Worm (Caenorhabditis elegans) whole organism, L2 larva: ENCODE measurements around the gene cdt-2.

Source experiments
- R02D3.7 ChIP-seq: fragments of 150-350 bp; optimal IDR thresholded peaks from 2 replicates; lab custom pipeline; 2014; ENCODE audit warnings: missing biosample characterization, missing genetic modification characterization
- blmp-1 ChIP-seq: sonication (generic microtip); optimal IDR thresholded peaks from 2 replicates; lab custom pipeline; 2017; ENCODE audit warnings: missing genetic modification characterization, mild to moderate bottlenecking, missing compliant biosample characterization, antibody characterized with exemption, moderate library complexity; ENCODE audit not compliant: insufficient read depth
- ceh-82 ChIP-seq: fragments of 150-350 bp; optimal IDR thresholded peaks from 2 replicates; lab custom pipeline; 2014; ENCODE audit warnings: missing biosample characterization, missing genetic modification characterization
- elt-1 ChIP-seq: fragments of 150-350 bp; optimal IDR thresholded peaks from 2 replicates; lab custom pipeline; 2014; ENCODE audit warnings: missing biosample characterization, missing genetic modification characterization
- elt-3 ChIP-seq: sonication (generic microtip); optimal IDR thresholded peaks from 2 replicates; lab custom pipeline; 2017; ENCODE audit warnings: missing biosample characterization, missing genetic modification characterization
- lsy-2 ChIP-seq, 2 experiments: fragments of 150-350 bp in 1 of 2; sonication (generic microtip) in 1 of 2; optimal IDR thresholded peaks; 2 replicates each; lab custom pipeline; 2014 to 2017; ENCODE audit warnings: missing biosample characterization in 2 of 2, missing genetic modification characterization in 2 of 2
- mdl-1 ChIP-seq, 2 experiments: fragments of 150-350 bp in 1 of 2; sonication (generic microtip) in 1 of 2; optimal IDR thresholded peaks; 2 replicates each; lab custom pipeline; 2017; ENCODE audit warnings: missing biosample characterization in 2 of 2, missing genetic modification characterization in 2 of 2
- nhr-10 ChIP-seq: sonication (generic microtip); optimal IDR thresholded peaks from 2 replicates; lab custom pipeline; 2017; ENCODE audit warnings: missing biosample characterization, missing genetic modification characterization
- nhr-11 ChIP-seq: fragments of 150-350 bp; optimal IDR thresholded peaks from 2 replicates; lab custom pipeline; 2014; ENCODE audit warnings: missing biosample characterization, missing genetic modification characterization
- unc-39 ChIP-seq: fragments of 150-350 bp; optimal IDR thresholded peaks from 2 replicates; lab custom pipeline; 2014; ENCODE audit warnings: missing biosample characterization, missing genetic modification characterization

- TF ChIP-seq unc-39 (tag; lab: Kevin White, UChicago) (no peak), nhr-10 (tag; lab: Kevin White, UChicago) (no peak), elt-1 (tag; lab: Kevin White, UChicago) (no peak), R02D3.7 (tag; lab: Kevin White, UChicago) (no peak), ceh-82 (tag; lab: Kevin White, UChicago) (no peak), nhr-11 (tag; lab: Kevin White, UChicago) (no peak), blmp-1 (tag; lab: Kevin White, UChicago) (no peak), lsy-2 (tag; optimal IDR thresholded peaks at IDR 0.05; lab: Kevin White, UChicago) (no peak), mdl-1 (tag; optimal IDR thresholded peaks at IDR 0.05; lab: Kevin White, UChicago) (no peak), elt-3 (tag; lab: Kevin White, UChicago) (no peak)
These were observed 35.2 kb downstream of the cdt-2 start, which contains the start of gene F02D8.9 for ce11 chrV:14955676-14956075.
